Fruit fly (Drosophila melanogaster): ENCODE results near the gene CenB1A.

DNA sequence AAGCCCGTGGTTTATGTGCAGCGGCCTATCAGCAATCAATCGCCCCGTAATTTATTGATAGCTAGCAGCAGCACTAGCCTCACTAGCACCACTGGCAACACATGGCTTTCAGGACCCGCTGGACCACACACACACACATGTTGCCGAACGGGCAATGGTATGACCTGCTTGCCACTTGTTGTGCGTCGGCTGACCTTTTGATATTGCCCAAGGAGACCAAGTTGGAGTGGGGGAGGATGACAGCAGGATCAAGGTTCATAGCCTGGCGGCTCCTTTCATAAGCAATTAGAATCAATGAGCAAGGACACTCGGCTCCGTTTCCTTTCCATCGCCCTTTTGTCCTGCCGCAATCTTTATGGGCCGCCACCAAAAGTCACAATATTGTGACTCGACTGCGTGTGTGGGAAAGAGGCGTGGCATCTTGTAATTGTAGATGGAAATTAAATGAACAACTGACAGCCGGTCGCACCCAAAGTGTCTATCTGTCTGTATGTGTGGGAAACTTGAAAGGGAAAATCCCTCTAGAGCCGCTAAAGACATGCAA is 13.2 kb downstream of the CenB1A start:
- TF ChIP-seq Sin3A (optimal IDR thresholded peaks at IDR 0.05) (no peak), Myc (optimal IDR thresholded peaks at IDR 0.05) (no peak)

All from Kc167 (cell line).